Worm (Caenorhabditis elegans) whole organism, L2 larva: ENCODE measurements around the gene srg-21.

Experiments used
- F13H6.1 ChIP-seq: sonication (generic microtip); optimal IDR thresholded peaks from 2 replicates; lab custom pipeline; 2016; ENCODE audit warnings: missing genetic modification characterization, missing compliant biosample characterization
- R02D3.7 ChIP-seq: fragments of 150-350 bp; optimal IDR thresholded peaks from 2 replicates; lab custom pipeline; 2014; ENCODE audit warnings: missing biosample characterization, missing genetic modification characterization
- Y55F3AM.14 ChIP-seq: fragments of 200-800 bp; sonication (Bioruptor generic); optimal IDR thresholded peaks from 2 replicates; lab custom pipeline; 2018; ENCODE audit warnings: mild to moderate bottlenecking, missing genetic modification characterization, missing compliant biosample characterization
- ZK546.5 ChIP-seq: sonication (generic microtip); optimal IDR thresholded peaks from 2 replicates; lab custom pipeline; 2017; ENCODE audit warnings: missing biosample characterization, missing genetic modification characterization
- alr-1 ChIP-seq: fragments of 150-350 bp; optimal IDR thresholded peaks from 2 replicates; lab custom pipeline; 2014; ENCODE audit warnings: missing biosample characterization, missing genetic modification characterization
- aly-2 ChIP-seq: fragments of 150-350 bp; optimal IDR thresholded peaks from 2 replicates; lab custom pipeline; 2014; ENCODE audit warnings: missing biosample characterization, missing genetic modification characterization
- ama-1 ChIP-seq: fragments of 150-350 bp; optimal IDR thresholded peaks from 2 replicates; lab custom pipeline; 2018; ENCODE audit warnings: inconsistent platforms
- blmp-1 ChIP-seq: sonication (generic microtip); optimal IDR thresholded peaks from 2 replicates; lab custom pipeline; 2017; ENCODE audit warnings: missing genetic modification characterization, mild to moderate bottlenecking, missing compliant biosample characterization, antibody characterized with exemption, moderate library complexity; ENCODE audit not compliant: insufficient read depth
- ceh-16 ChIP-seq: fragments of 150-350 bp; optimal IDR thresholded peaks from 2 replicates; lab custom pipeline; 2014; ENCODE audit warnings: missing biosample characterization, missing genetic modification characterization
- ceh-82 ChIP-seq: fragments of 150-350 bp; optimal IDR thresholded peaks from 2 replicates; lab custom pipeline; 2014; ENCODE audit warnings: missing biosample characterization, missing genetic modification characterization
- crh-2 ChIP-seq: sonication (generic microtip); optimal IDR thresholded peaks from 2 replicates; lab custom pipeline; 2017; ENCODE audit warnings: missing biosample characterization, missing genetic modification characterization
- dmd-4 ChIP-seq: sonication (generic microtip); optimal IDR thresholded peaks from 2 replicates; lab custom pipeline; 2017; ENCODE audit warnings: missing biosample characterization, missing genetic modification characterization
- egl-27 ChIP-seq: sonication (generic microtip); optimal IDR thresholded peaks from 3 replicates; lab custom pipeline; 2017; ENCODE audit warnings: missing biosample characterization, missing genetic modification reagents, missing genetic modification characterization
- elt-1 ChIP-seq: fragments of 150-350 bp; optimal IDR thresholded peaks from 2 replicates; lab custom pipeline; 2014; ENCODE audit warnings: missing biosample characterization, missing genetic modification characterization
- gmeb-1 ChIP-seq: fragments of 150-350 bp; optimal IDR thresholded peaks from 2 replicates; lab custom pipeline; 2014; ENCODE audit warnings: missing biosample characterization, missing genetic modification characterization
- lin-11 ChIP-seq: fragments of 150-350 bp; sonication (generic microtip); optimal IDR thresholded peaks from 2 replicates; lab custom pipeline; 2014; ENCODE audit warnings: missing biosample characterization, missing genetic modification characterization, inconsistent platforms, mixed read lengths
- lin-39 ChIP-seq: fragments of 150-350 bp; optimal IDR thresholded peaks from 2 replicates; lab custom pipeline; 2014; ENCODE audit warnings: missing biosample characterization, missing genetic modification reagents, missing genetic modification characterization
- lsy-2 ChIP-seq, 2 experiments: fragments of 150-350 bp in 1 of 2; sonication (generic microtip) in 1 of 2; optimal IDR thresholded peaks; 2 replicates each; lab custom pipeline; 2014 to 2017; ENCODE audit warnings: missing biosample characterization in 2 of 2, missing genetic modification characterization in 2 of 2
- mab-5 ChIP-seq: fragments of 150-350 bp; optimal IDR thresholded peaks from 2 replicates; lab custom pipeline; 2014; ENCODE audit warnings: missing biosample characterization, missing genetic modification characterization
- mbf-1 ChIP-seq: sonication (generic microtip); optimal IDR thresholded peaks from 2 replicates; lab custom pipeline; 2017; ENCODE audit warnings: missing biosample characterization, missing genetic modification characterization
- mdl-1 ChIP-seq, 2 experiments: fragments of 150-350 bp in 1 of 2; sonication (generic microtip) in 1 of 2; optimal IDR thresholded peaks; 2 replicates each; lab custom pipeline; 2017; ENCODE audit warnings: missing biosample characterization in 2 of 2, missing genetic modification characterization in 2 of 2
- nhr-10 ChIP-seq: sonication (generic microtip); optimal IDR thresholded peaks from 2 replicates; lab custom pipeline; 2017; ENCODE audit warnings: missing biosample characterization, missing genetic modification characterization
- nhr-11 ChIP-seq: fragments of 150-350 bp; optimal IDR thresholded peaks from 2 replicates; lab custom pipeline; 2014; ENCODE audit warnings: missing biosample characterization, missing genetic modification characterization
- nhr-129 ChIP-seq: fragments of 150-350 bp; optimal IDR thresholded peaks from 2 replicates; lab custom pipeline; 2014; ENCODE audit warnings: missing biosample characterization, missing genetic modification characterization
- nhr-21 ChIP-seq: fragments of 150-350 bp; optimal IDR thresholded peaks from 2 replicates; lab custom pipeline; 2014; ENCODE audit warnings: missing biosample characterization, missing genetic modification characterization
- nhr-25 ChIP-seq: fragments of 150-350 bp; sonication (generic microtip); optimal IDR thresholded peaks from 3 replicates; lab custom pipeline; 2014; ENCODE audit warnings: missing biosample characterization, missing genetic modification characterization
- nhr-77 ChIP-seq: fragments of 150-350 bp; optimal IDR thresholded peaks from 2 replicates; lab custom pipeline; 2014; ENCODE audit warnings: missing biosample characterization, missing genetic modification characterization
- peb-1 ChIP-seq: fragments of 150-350 bp; optimal IDR thresholded peaks from 2 replicates; lab custom pipeline; 2014; ENCODE audit warnings: missing biosample characterization, missing genetic modification characterization
- skn-1 ChIP-seq: sonication (generic microtip); optimal IDR thresholded peaks from 2 replicates; lab custom pipeline; 2017; ENCODE audit warnings: missing biosample characterization, missing genetic modification characterization
- sma-3 ChIP-seq: sonication (generic microtip); optimal IDR thresholded peaks from 2 replicates; lab custom pipeline; 2016; ENCODE audit warnings: missing genetic modification reagents, missing genetic modification characterization, missing compliant biosample characterization
- sma-9 ChIP-seq, 2 experiments: fragments of 150-350 bp in 1 of 2; sonication (generic microtip) in 1 of 2; optimal IDR thresholded peaks; 2 replicates each; lab custom pipeline; 2014 to 2016; ENCODE audit warnings: missing genetic modification characterization in 2 of 2, mild to moderate bottlenecking in 1 of 2, missing biosample characterization in 1 of 2, missing compliant biosample characterization in 1 of 2, missing genetic modification reagents in 1 of 2, moderate library complexity in 1 of 2
- snpc-4 ChIP-seq: fragments of 150-350 bp; optimal IDR thresholded peaks from 2 replicates; lab custom pipeline; 2014; ENCODE audit warnings: missing biosample characterization, missing genetic modification characterization
- unc-39 ChIP-seq: fragments of 150-350 bp; optimal IDR thresholded peaks from 2 replicates; lab custom pipeline; 2014; ENCODE audit warnings: missing biosample characterization, missing genetic modification characterization
- unc-55 ChIP-seq: fragments of 150-350 bp; sonication (generic microtip); optimal IDR thresholded peaks from 3 replicates; lab custom pipeline; 2014; ENCODE audit warnings: missing biosample characterization, missing genetic modification reagents, missing genetic modification characterization
- unc-62 ChIP-seq: fragments of 150-350 bp; optimal IDR thresholded peaks from 2 replicates; lab custom pipeline; 2014; ENCODE audit warnings: missing biosample characterization, missing genetic modification reagents, missing genetic modification characterization
- zag-1 ChIP-seq: fragments of 150-350 bp; optimal IDR thresholded peaks from 2 replicates; lab custom pipeline; 2014; ENCODE audit warnings: missing biosample characterization, missing genetic modification characterization
- ztf-11 ChIP-seq: sonication (generic microtip); optimal IDR thresholded peaks from 2 replicates; lab custom pipeline; 2017; ENCODE audit warnings: missing biosample characterization, missing genetic modification characterization
- ztf-4 ChIP-seq: fragments of 150-350 bp; optimal IDR thresholded peaks from 2 replicates; lab custom pipeline; 2014; ENCODE audit warnings: missing biosample characterization, missing genetic modification characterization

The srg-21 gene

DNA sequence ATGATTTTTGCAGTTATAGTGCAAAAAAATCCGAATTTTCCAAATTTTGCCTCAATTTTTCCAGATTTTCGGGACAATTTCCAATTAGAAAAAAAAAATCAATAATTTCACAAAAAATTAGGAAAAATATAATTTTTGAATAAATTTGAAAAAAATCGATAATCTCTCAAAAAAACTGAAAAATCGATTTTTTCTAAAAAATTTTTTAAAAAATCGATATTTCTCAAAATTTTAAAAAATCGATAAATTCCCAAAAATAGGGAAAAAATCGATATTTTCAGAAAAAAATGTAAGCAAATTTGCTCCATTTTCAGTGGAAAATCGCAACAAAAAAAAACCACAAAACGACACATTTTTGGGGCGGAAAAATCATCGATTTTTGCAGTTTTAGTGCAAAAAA lies 23.3 kb downstream of the srg-21 start:
- TF ChIP-seq gmeb-1 (tag; lab: Kevin White, UChicago) (no peak), ztf-11 (tag; lab: Kevin White, UChicago) (no peak), alr-1 (tag; lab: Kevin White, UChicago) (no peak), lin-11 (tag; lab: Kevin White, UChicago) (no peak), aly-2 (no peak), unc-55 (no peak), egl-27 (tag; lab: Kevin White, UChicago) (no peak), nhr-11 (tag; lab: Kevin White, UChicago) (no peak), peb-1 (tag; lab: Kevin White, UChicago) (no peak), unc-62 (no peak), ceh-16 (tag; lab: Kevin White, UChicago) (no peak), Y55F3AM.14 (GFP tag; lab: Kevin White, UChicago) (no peak), ZK546.5 (no peak), skn-1 (no peak), nhr-21 (no peak), lsy-2 (tag; optimal IDR thresholded peaks at IDR 0.05; lab: Kevin White, UChicago) (no peak), mbf-1 (tag; lab: Kevin White, UChicago) (no peak), sma-9 (GFP tag; optimal IDR thresholded peaks at IDR 0.05; lab: Kevin White, UChicago) (no peak), sma-9 (tag; optimal IDR thresholded peaks at IDR 0.05; lab: Kevin White, UChicago) (no peak)

DNA sequence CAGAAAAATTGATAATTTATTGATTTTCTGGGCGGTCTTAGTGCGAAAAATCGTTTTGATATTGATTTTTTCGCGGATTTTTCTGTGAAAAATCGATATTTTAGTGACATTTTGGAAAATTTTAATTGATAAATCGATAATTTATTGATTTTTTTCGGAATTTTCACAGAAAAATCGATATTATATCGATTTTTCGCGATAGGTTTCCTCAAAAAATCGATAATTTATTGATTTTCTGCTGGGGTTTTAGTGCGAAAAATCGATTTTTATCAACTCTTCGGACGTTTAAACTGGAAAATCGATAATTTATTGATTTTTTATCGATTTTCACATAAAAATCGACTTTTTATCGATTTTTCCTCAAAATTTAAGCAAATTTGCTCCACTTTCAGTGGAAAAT lies 23.7 kb downstream of the srg-21 start:
- TF ChIP-seq dmd-4 (tag; lab: Kevin White, UChicago) (no peak), snpc-4 (tag; lab: Kevin White, UChicago) (no peak), ceh-16 (tag; lab: Kevin White, UChicago) (no peak), ztf-4 (no peak), alr-1 (tag; lab: Kevin White, UChicago) (no peak), nhr-11 (tag; lab: Kevin White, UChicago) (no peak), Y55F3AM.14 (GFP tag; lab: Kevin White, UChicago) (no peak), lin-39 (no peak), peb-1 (tag; lab: Kevin White, UChicago) (no peak)

DNA sequence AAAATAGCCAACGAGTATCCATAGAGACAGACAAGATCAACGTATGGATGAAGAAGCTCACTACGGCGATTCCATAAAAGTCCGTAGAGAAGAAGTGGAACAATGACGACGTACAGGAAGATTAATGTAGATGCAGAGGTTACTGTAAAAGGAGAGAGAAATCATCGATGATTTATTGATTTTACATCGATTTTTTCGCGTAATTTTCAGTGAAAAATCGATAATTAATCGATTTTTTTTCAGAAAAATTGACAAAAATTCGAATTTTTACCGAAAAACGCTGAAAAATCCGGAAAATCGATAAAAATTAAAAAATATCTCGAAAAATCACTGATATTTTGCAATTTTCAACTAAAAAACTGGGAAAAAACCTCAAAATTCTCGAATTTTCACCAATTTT lies 24.8 kb downstream of the srg-21 start:
- no peak for TF ChIP-seq nhr-129 (tag; lab: Kevin White, UChicago)
- TF ChIP-seq mdl-1 (tag; optimal IDR thresholded peaks at IDR 0.05; lab: Kevin White, UChicago): no peak
- TF ChIP-seq nhr-10 (tag; lab: Kevin White, UChicago): no peak
- no peak for TF ChIP-seq unc-55
- TF ChIP-seq ztf-11 (tag; lab: Kevin White, UChicago): no peak
- TF ChIP-seq aly-2: no peak
- TF ChIP-seq lin-11 (tag; lab: Kevin White, UChicago): no peak
- no peak for TF ChIP-seq skn-1
- TF ChIP-seq nhr-77 (tag; lab: Kevin White, UChicago): no peak
- TF ChIP-seq nhr-11 (tag; lab: Kevin White, UChicago): no peak
- TF ChIP-seq ZK546.5: no peak
- TF ChIP-seq sma-3 (GFP tag; lab: Kevin White, UChicago): no peak
- TF ChIP-seq unc-39 (tag; lab: Kevin White, UChicago): no peak
- no peak for TF ChIP-seq nhr-25 (tag; lab: Kevin White, UChicago)
- TF ChIP-seq gmeb-1 (tag; lab: Kevin White, UChicago): no peak
- TF ChIP-seq ceh-16 (tag; lab: Kevin White, UChicago): no peak
- TF ChIP-seq alr-1 (tag; lab: Kevin White, UChicago): no peak
- no peak for TF ChIP-seq peb-1 (tag; lab: Kevin White, UChicago)
- no peak for TF ChIP-seq ztf-4

DNA sequence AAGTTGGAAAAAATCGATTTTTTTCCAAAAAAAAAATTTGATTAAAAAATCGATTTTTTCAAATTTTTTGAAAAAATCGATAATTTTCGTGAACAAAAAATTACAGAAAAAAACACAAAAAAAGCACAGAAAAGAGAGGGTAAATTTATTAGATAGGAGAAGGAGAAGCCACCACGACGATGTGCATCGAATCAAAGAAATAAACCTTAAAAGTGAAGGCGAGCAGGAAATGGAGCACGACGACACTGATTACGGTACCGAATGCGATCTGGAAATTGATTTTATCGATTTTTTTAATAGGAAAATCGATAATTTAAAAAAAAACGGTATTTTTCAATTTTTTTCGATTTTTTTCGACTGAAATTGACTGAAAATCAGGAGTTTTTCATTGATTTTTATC lies 26.1 kb downstream of the srg-21 start:
- no peak for TF ChIP-seq ceh-82
- no peak for TF ChIP-seq Y55F3AM.14 (GFP tag; lab: Kevin White, UChicago)
- no peak for TF ChIP-seq zag-1 (tag; lab: Kevin White, UChicago)
- TF ChIP-seq nhr-21: no peak
- no peak for TF ChIP-seq F13H6.1 (tag; lab: Kevin White, UChicago)

DNA sequence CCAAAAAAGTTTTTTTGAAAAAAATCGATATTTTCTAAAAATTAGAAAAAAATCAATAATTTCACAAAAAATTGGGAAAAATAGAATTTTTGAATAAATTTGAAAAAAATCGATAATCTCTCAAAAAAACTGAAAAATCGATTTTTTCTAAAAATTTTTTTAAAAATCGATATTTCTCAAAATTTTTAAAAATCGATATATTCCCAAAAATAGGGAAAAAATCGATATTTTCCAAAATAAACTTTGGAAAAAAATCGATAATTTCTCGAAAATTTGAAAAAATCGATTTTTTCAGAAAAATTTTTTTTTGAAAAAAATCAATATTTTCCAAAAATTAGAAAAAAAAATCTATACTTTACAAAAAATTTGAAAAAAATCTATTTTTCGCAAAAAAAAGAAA lies 26.5 kb downstream of the srg-21 start:
- TF ChIP-seq ama-1 (lab: Kevin White, UChicago): no peak
- no peak for TF ChIP-seq crh-2 (tag; lab: Kevin White, UChicago)
- no peak for TF ChIP-seq nhr-11 (tag; lab: Kevin White, UChicago)
- no peak for TF ChIP-seq ceh-82
- no peak for TF ChIP-seq F13H6.1 (tag; lab: Kevin White, UChicago)
- no peak for TF ChIP-seq nhr-77 (tag; lab: Kevin White, UChicago)
- no peak for TF ChIP-seq ZK546.5
- TF ChIP-seq elt-1 (tag; lab: Kevin White, UChicago): no peak
- no peak for TF ChIP-seq R02D3.7 (tag; lab: Kevin White, UChicago)
- TF ChIP-seq skn-1: no peak
- no peak for TF ChIP-seq Y55F3AM.14 (GFP tag; lab: Kevin White, UChicago)
- no peak for TF ChIP-seq mab-5 (tag; lab: Kevin White, UChicago)
- TF ChIP-seq mbf-1 (tag; lab: Kevin White, UChicago): no peak
- TF ChIP-seq blmp-1 (tag; lab: Kevin White, UChicago): no peak
- TF ChIP-seq zag-1 (tag; lab: Kevin White, UChicago): no peak
